Worm (Caenorhabditis elegans): ENCODE measurements around the gene R05F9.9.
A peak's percentile ranks its signal among the peaks of the same experiment; 100 is the strongest.

The R05F9.9 gene

ce11 chrII:4888527-4889487, 13.1 kb downstream of the R05F9.9 start, which contains the start of gene pgm-1 (continued):
- no peak for TF ChIP-seq mdl-1 (tag; optimal IDR thresholded peaks at IDR 0.05)
- no peak for TF ChIP-seq unc-62 (GFP tag; optimal IDR thresholded peaks at IDR 0.05)
- TF ChIP-seq sma-9 (GFP tag; optimal IDR thresholded peaks at IDR 0.05): peak; percentile 45
- no peak for TF ChIP-seq sma-9 (tag; optimal IDR thresholded peaks at IDR 0.05)
- no peak for TF ChIP-seq ztf-4 (tag; optimal IDR thresholded peaks at IDR 0.05)
- no peak for TF ChIP-seq nhr-6 (tag; optimal IDR thresholded peaks at IDR 0.05)
- no peak for TF ChIP-seq ztf-1 (GFP tag; conservative IDR thresholded peaks at IDR 0.05)
- no peak for TF ChIP-seq mbf-1 (tag; optimal IDR thresholded peaks at IDR 0.05)
- TF ChIP-seq egl-27 (tag; optimal IDR thresholded peaks at IDR 0.05): no peak
- no peak for TF ChIP-seq alr-1 (tag; optimal IDR thresholded peaks at IDR 0.05)
- no peak for TF ChIP-seq sem-4 (tag; optimal IDR thresholded peaks at IDR 0.05)
- no peak for TF ChIP-seq R02D3.7 (tag; optimal IDR thresholded peaks at IDR 0.05)
- TF ChIP-seq zag-1 (tag; optimal IDR thresholded peaks at IDR 0.05): no peak
- TF ChIP-seq ama-1 (optimal IDR thresholded peaks at IDR 0.05): peak; percentile 50
- no peak for TF ChIP-seq skn-1 (tag; optimal IDR thresholded peaks at IDR 0.05)
- no peak for TF ChIP-seq aly-2 (tag; optimal IDR thresholded peaks at IDR 0.05)
- peak; percentile 52 for TF ChIP-seq F13H6.1 (tag; optimal IDR thresholded peaks at IDR 0.05)
- no peak for TF ChIP-seq snpc-4 (tag; optimal IDR thresholded peaks at IDR 0.05)
- TF ChIP-seq crh-2 (tag; optimal IDR thresholded peaks at IDR 0.05): peak; percentile 53

- TF ChIP-seq unc-55 (GFP tag; optimal IDR thresholded peaks at IDR 0.05): no peak
Measured at ce11 chrII:4885976-4886375, 15.9 kb downstream of the R05F9.9 start, which contains the start of gene R05F9.7. TSS of gene R05F9.7 (plus strand) at chrII:4886276.

ce11 chrII:4884403-4884802, 17.5 kb downstream of the R05F9.9 start:
- TF ChIP-seq nhr-21 (tag; optimal IDR thresholded peaks at IDR 0.05) (no peak), Y55F3AM.14 (GFP tag; optimal IDR thresholded peaks at IDR 0.05) (no peak), alr-1 (tag; optimal IDR thresholded peaks at IDR 0.05) (no peak), sem-4 (tag; optimal IDR thresholded peaks at IDR 0.05) (no peak), elt-3 (tag; optimal IDR thresholded peaks at IDR 0.05) (no peak), lin-11 (tag; optimal IDR thresholded peaks at IDR 0.05) (no peak), sma-9 (GFP tag; optimal IDR thresholded peaks at IDR 0.05) (no peak), sma-9 (tag; optimal IDR thresholded peaks at IDR 0.05) (no peak), nhr-11 (tag; optimal IDR thresholded peaks at IDR 0.05) (no peak), ztf-4 (tag; optimal IDR thresholded peaks at IDR 0.05) (no peak), ztf-11 (tag; optimal IDR thresholded peaks at IDR 0.05) (no peak), unc-62 (GFP tag; optimal IDR thresholded peaks at IDR 0.05) (no peak), aly-2 (tag; optimal IDR thresholded peaks at IDR 0.05) (no peak), nhr-23 (tag; optimal IDR thresholded peaks at IDR 0.05) (no peak), dmd-4 (tag; optimal IDR thresholded peaks at IDR 0.05) (no peak), R02D3.7 (tag; optimal IDR thresholded peaks at IDR 0.05) (no peak), skn-1 (tag; optimal IDR thresholded peaks at IDR 0.05) (no peak), peb-1 (tag; optimal IDR thresholded peaks at IDR 0.05) (no peak), unc-39 (tag; optimal IDR thresholded peaks at IDR 0.05) (no peak)

DNA sequence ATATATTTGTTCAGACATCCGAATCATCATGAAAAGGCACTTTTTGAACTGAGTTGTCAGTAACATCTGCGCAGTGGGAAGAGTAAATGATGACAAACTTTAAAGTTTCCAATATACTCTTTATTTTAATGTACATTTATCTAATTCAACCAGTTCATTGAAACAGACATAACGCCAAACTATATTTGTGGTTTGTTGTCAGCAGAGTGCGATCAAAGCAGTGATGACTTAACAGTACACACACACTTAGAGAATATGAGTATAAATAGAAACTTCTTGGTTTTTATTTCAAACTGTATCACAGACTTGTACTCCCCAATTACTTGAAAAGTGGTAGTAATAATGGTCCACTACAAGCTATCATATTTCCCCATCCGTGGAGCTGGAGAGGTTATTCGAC, 18.5 kb downstream of the R05F9.9 start, which contains the start of gene gst-8:
Gene gst-8, plus strand, starts transcription at position 301 of the 400 bp plus-strand sequence.
- no peak for TF ChIP-seq alr-1 (tag; optimal IDR thresholded peaks at IDR 0.05)
- TF ChIP-seq nhr-12 (tag; optimal IDR thresholded peaks at IDR 0.05): no peak
- TF ChIP-seq skn-1 (tag; optimal IDR thresholded peaks at IDR 0.05): peak; percentile 56
- no peak for TF ChIP-seq ceh-16 (tag; optimal IDR thresholded peaks at IDR 0.05)
- no peak for TF ChIP-seq ztf-11 (tag; optimal IDR thresholded peaks at IDR 0.05)

DNA sequence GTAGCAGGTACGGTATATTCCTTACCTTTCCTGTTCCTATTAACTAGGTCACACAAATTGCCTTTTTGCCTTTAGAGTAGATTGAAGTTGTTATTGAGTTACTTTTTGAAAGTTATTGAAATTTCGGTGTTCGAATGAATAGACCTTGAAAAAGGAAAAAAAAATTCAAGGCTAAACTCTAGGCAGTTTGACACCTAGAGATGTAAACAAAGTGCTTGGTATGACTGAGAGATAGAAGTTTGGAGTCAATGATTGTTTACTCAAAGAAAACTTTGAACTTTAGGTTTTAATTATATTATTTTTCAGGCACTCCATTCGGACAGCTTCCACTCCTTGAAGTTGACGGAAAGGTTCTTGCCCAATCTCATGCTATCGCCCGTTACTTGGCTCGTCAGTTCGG, 19.4 kb downstream of the R05F9.9 start:
- TF ChIP-seq nhr-237 (tag; optimal IDR thresholded peaks at IDR 0.05): no peak
- TF ChIP-seq lin-39 (tag; optimal IDR thresholded peaks at IDR 0.05): no peak
- TF ChIP-seq sma-9 (GFP tag; optimal IDR thresholded peaks at IDR 0.05): no peak
- no peak for TF ChIP-seq sma-9 (tag; optimal IDR thresholded peaks at IDR 0.05)
- no peak for TF ChIP-seq mbf-1 (tag; optimal IDR thresholded peaks at IDR 0.05)
- no peak for TF ChIP-seq ceh-16 (tag; optimal IDR thresholded peaks at IDR 0.05)
- TF ChIP-seq crh-2 (tag; optimal IDR thresholded peaks at IDR 0.05): peak; percentile 1
- no peak for TF ChIP-seq fos-1 (tag; optimal IDR thresholded peaks at IDR 0.05)
- peak; percentile 38 for TF ChIP-seq nhr-25 (tag; optimal IDR thresholded peaks at IDR 0.05)
- no peak for TF ChIP-seq nhr-23 (tag; optimal IDR thresholded peaks at IDR 0.05)

All from whole organism, L2 larva.